Worm (Caenorhabditis elegans) whole organism, L1 larva: ENCODE results near the gene Y62H9A.12.

Source experiments
- aha-1 ChIP-seq: fragments of 150-350 bp; optimal IDR thresholded peaks from 2 replicates; lab custom pipeline; 2014; ENCODE audit warnings: missing biosample characterization, missing genetic modification characterization
- fkh-10 ChIP-seq: sonication (generic microtip); optimal IDR thresholded peaks from 2 replicates; lab custom pipeline; 2017; ENCODE audit warnings: missing biosample characterization, missing genetic modification reagents, missing genetic modification characterization
- fkh-4 ChIP-seq: sonication (generic microtip); optimal IDR thresholded peaks from 2 replicates; lab custom pipeline; 2016; ENCODE audit warnings: missing compliant biosample characterization, missing genetic modification characterization, borderline replicate concordance
- fkh-8 ChIP-seq: sonication (generic microtip); optimal IDR thresholded peaks from 2 replicates; lab custom pipeline; 2016; ENCODE audit warnings: mild to moderate bottlenecking, missing genetic modification characterization, missing compliant biosample characterization
- isw-1 ChIP-seq: fragments of 200-800 bp; sonication (Bioruptor generic); IDR thresholded peaks from 2 replicates; pipeline ENCODE4 v1.3.6; 2022; ENCODE audit warnings: missing genetic modification characterization, missing compliant biosample characterization
- nhr-11 ChIP-seq: fragments of 150-350 bp; optimal IDR thresholded peaks from 2 replicates; lab custom pipeline; 2014; ENCODE audit warnings: missing biosample characterization, missing genetic modification characterization
- unc-62 ChIP-seq: fragments of 150-350 bp; optimal IDR thresholded peaks from 2 replicates; lab custom pipeline; 2014; ENCODE audit warnings: missing biosample characterization, missing genetic modification reagents, missing genetic modification characterization

ce11 chrX:11937343-11937935, 23.5 kb downstream of the Y62H9A.12 start:
- TF ChIP-seq fkh-10 (GFP tag; lab: Kevin White, UChicago) (peak; percentile 99), fkh-8 (tag; lab: Kevin White, UChicago) (peak; percentile 95), fkh-4 (tag; lab: Kevin White, UChicago) (peak; percentile 92), unc-62 (GFP tag; lab: Kevin White, UChicago) (no peak), nhr-11 (tag; lab: Kevin White, UChicago) (peak; percentile 99), isw-1 (GFP tag; lab: Robert Waterston, UW) (peak; percentile 86), aha-1 (peak; percentile 66)
